Fruit fly (Drosophila melanogaster): ENCODE results near the gene CG11327.

CG11327 gene

dm6 chr2L:6721710-6722109 lies 35.2 kb upstream of the CG11327 start:
- no peak for TF ChIP-seq CG8319 (GFP tag; optimal IDR thresholded peaks at IDR 0.05)
- no peak for TF ChIP-seq CG11294 (GFP tag; IDR thresholded peaks at IDR 0.05)
- TF ChIP-seq CG6792 (GFP tag; optimal IDR thresholded peaks at IDR 0.05) = no peak
- TF ChIP-seq Lpt (GFP tag; optimal IDR thresholded peaks at IDR 0.05) = no peak
- no peak for TF ChIP-seq Met (GFP tag; optimal IDR thresholded peaks at IDR 0.05)

dm6 chr2L:6717460-6717859 lies 30.9 kb upstream of the CG11327 start, which contains the start of gene Aatf:
Gene Aatf, plus strand, starts transcription at chr2L:6717625.
- TF ChIP-seq CG6808 (GFP tag; optimal IDR thresholded peaks at IDR 0.05) (no peak), lz (GFP tag; optimal IDR thresholded peaks at IDR 0.05) (no peak), dac (GFP tag; optimal IDR thresholded peaks at IDR 0.05) (no peak), CG4318 (GFP tag; optimal IDR thresholded peaks at IDR 0.05) (no peak), cyc (GFP tag; optimal IDR thresholded peaks at IDR 0.05) (no peak), ss (GFP tag; optimal IDR thresholded peaks at IDR 0.05) (no peak), Eip78C (GFP tag) (peak; percentile 45)

- TF ChIP-seq Eip75B (GFP tag; optimal IDR thresholded peaks at IDR 0.05) = no peak
- no peak for TF ChIP-seq ss (GFP tag; optimal IDR thresholded peaks at IDR 0.05)
Measured at dm6 chr2L:6716921-6717320, 30.4 kb upstream of the CG11327 start.

- TF ChIP-seq Eip78C (GFP tag) = no peak
- peak; percentile 96 for TF ChIP-seq svp (GFP tag)
Measured at dm6 chr2L:6716182-6716770, 29.8 kb upstream of the CG11327 start, which contains the start of gene AkhR. Gene AkhR, minus strand, starts transcription at chr2L:6716186.

- TF ChIP-seq CG11902 (GFP tag; optimal IDR thresholded peaks at IDR 0.05) = no peak
- TF ChIP-seq fkh (GFP tag; optimal IDR thresholded peaks at IDR 0.05) = peak; percentile 23
- TF ChIP-seq Hr39 (GFP tag; optimal IDR thresholded peaks at IDR 0.05) = no peak
- peak; percentile 71 for TF ChIP-seq Eip78C (GFP tag)
- TF ChIP-seq CG1621 (tag; optimal IDR thresholded peaks at IDR 0.05) = peak; percentile 36
- no peak for TF ChIP-seq CG16779 (tag; optimal IDR thresholded peaks at IDR 0.05)
- no peak for TF ChIP-seq dac (GFP tag; optimal IDR thresholded peaks at IDR 0.05)
- TF ChIP-seq svp (GFP tag) = peak; percentile 64
- TF ChIP-seq CG31627 (GFP tag; optimal IDR thresholded peaks at IDR 0.05) = no peak
- TF ChIP-seq CG6163 (GFP tag; IDR thresholded peaks at IDR 0.05) = peak; percentile 56
- peak; percentile 5 to 41 for TF ChIP-seq ss (GFP tag; optimal IDR thresholded peaks at IDR 0.05)
- TF ChIP-seq fd59A (GFP tag; optimal IDR thresholded peaks at IDR 0.05) = no peak
- TF ChIP-seq topi (GFP tag; optimal IDR thresholded peaks at IDR 0.05) = no peak
- peak; percentile 28 for TF ChIP-seq acj6 (GFP tag; optimal IDR thresholded peaks at IDR 0.05)
- peak; percentile 21 for TF ChIP-seq esn (GFP tag; optimal IDR thresholded peaks at IDR 0.05)
- TF ChIP-seq Gug (GFP tag; IDR thresholded peaks at IDR 0.05) = no peak
- no peak for TF ChIP-seq Hr4 (GFP tag; optimal IDR thresholded peaks at IDR 0.05)
- TF ChIP-seq CG6854 (GFP tag; optimal IDR thresholded peaks at IDR 0.05) = no peak
- TF ChIP-seq CG34406 (GFP tag; optimal IDR thresholded peaks at IDR 0.05) = peak; percentile 7
- TF ChIP-seq CG8119 (GFP tag; IDR thresholded peaks at IDR 0.05) = peak; percentile 13; the same call in 1 of the 3 replicates
- no peak for TF ChIP-seq Lpt (GFP tag; optimal IDR thresholded peaks at IDR 0.05)
- TF ChIP-seq achi (GFP tag; optimal IDR thresholded peaks at IDR 0.05) = peak; percentile 12
- peak; percentile 19; the same call in 1 of the 2 replicates for TF ChIP-seq CG15336 (GFP tag; IDR thresholded peaks at IDR 0.05)
- peak; percentile 4 for TF ChIP-seq net (GFP tag; optimal IDR thresholded peaks at IDR 0.05)
- no peak for TF ChIP-seq salr (GFP tag; optimal IDR thresholded peaks at IDR 0.05)
- TF ChIP-seq CG6808 (GFP tag; optimal IDR thresholded peaks at IDR 0.05) = peak; percentile 4
- TF ChIP-seq CG10631 (GFP tag; optimal IDR thresholded peaks at IDR 0.05) = no peak
- peak; percentile 17 for TF ChIP-seq CG3919 (GFP tag; optimal IDR thresholded peaks at IDR 0.05)
- peak; percentile 27 for TF ChIP-seq Met (GFP tag; optimal IDR thresholded peaks at IDR 0.05)
- TF ChIP-seq cyc (GFP tag; optimal IDR thresholded peaks at IDR 0.05) = no peak
- peak; percentile 7 for TF ChIP-seq CG9139 (GFP tag; optimal IDR thresholded peaks at IDR 0.05)
- TF ChIP-seq CG32006 (GFP tag; optimal IDR thresholded peaks at IDR 0.05) = no peak
- no peak for TF ChIP-seq lz (GFP tag; optimal IDR thresholded peaks at IDR 0.05)
- no peak for TF ChIP-seq CG8632 (GFP tag; optimal IDR thresholded peaks at IDR 0.05)
- no peak for TF ChIP-seq CG11294 (GFP tag; IDR thresholded peaks at IDR 0.05)
- TF ChIP-seq Sox14 (GFP tag; optimal IDR thresholded peaks at IDR 0.05) = no peak
Measured at dm6 chr2L:6708997-6709662, 22.6 kb upstream of the CG11327 start, which contains the start of gene Tsp. Gene Tsp, minus strand, starts transcription at chr2L:6709086.
